Worm (Caenorhabditis elegans) whole organism, midembryonic: ENCODE measurements around the gene F17A2.13.

Source experiments
- flt-1 ChIP-seq: fragments of 200-800 bp; sonication (Bioruptor generic); IDR thresholded peaks from 2 replicates; pipeline ENCODE4 v1.3.6; 2022; ENCODE audit warnings: missing genetic modification characterization, missing compliant biosample characterization
- klf-2 ChIP-seq: fragments of 200-800 bp; sonication (Bioruptor generic); conservative IDR thresholded peaks from 2 replicates; pipeline ENCODE4 v1.3.6; 2022; ENCODE audit warnings: missing genetic modification reagents, missing genetic modification characterization, missing compliant biosample characterization
- med-1 ChIP-seq: sonication (generic microtip); optimal IDR thresholded peaks from 2 replicates; lab custom pipeline; 2017; ENCODE audit warnings: missing genetic modification characterization, mild to moderate bottlenecking, missing compliant biosample characterization, antibody characterized with exemption, missing genetic modification reagents; ENCODE audit not compliant: insufficient read depth
- ztf-29 ChIP-seq: fragments of 200-800 bp; sonication (Bioruptor generic); IDR thresholded peaks from 2 replicates; pipeline ENCODE4 v1.3.6; 2022; ENCODE audit warnings: missing genetic modification reagents, missing genetic modification characterization, missing compliant biosample characterization

- no peak for TF ChIP-seq flt-1 (GFP tag; lab: Robert Waterston, UW)
- no peak for TF ChIP-seq ztf-29 (GFP tag; lab: Robert Waterston, UW)
- no peak for TF ChIP-seq klf-2 (GFP tag; lab: Robert Waterston, UW)
- no peak for TF ChIP-seq med-1 (GFP tag; lab: Kevin White, UChicago)
Measured at ce11 chrX:12288254-12288653, 33.2 kb upstream of the F17A2.13 start, which contains the start of gene C04B4.5.
